Worm (Caenorhabditis elegans): ENCODE results near the gene F59B10.5.
A peak's percentile ranks its signal among the peaks of the same experiment; 100 is the strongest.

The F59B10.5 gene

DNA sequence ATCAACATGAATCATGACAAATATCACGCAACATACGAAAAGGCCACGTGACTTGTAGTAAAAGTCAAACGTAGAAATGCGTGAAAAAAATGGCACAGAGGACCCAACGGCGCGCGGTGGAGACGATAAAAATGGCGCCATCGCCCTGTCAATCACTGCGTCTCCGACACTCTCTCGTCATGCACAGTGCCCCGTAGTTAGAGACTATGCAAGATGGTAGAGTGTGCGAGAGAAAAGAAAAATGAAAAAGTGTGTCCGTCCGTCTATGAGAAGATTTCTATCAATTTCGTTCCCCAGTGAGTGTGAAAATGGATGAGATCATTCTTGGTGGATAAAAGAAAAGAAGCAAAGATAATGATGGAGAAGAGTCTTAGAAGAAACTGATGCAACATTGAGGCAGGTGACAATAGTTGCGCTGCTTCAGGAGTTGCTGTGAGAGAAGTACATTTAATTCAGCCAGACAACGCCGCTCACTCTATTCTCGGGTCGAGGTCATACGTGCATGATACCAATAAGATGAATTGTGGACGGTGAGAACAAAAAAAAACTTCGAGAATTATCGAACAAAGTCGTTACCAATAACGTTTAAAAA lies 32.1 kb upstream of the F59B10.5 start (continued):
- TF ChIP-seq fkh-2 (tag; optimal IDR thresholded peaks at IDR 0.05) (no peak), mdl-1 (tag; optimal IDR thresholded peaks at IDR 0.05) (no peak), ceh-9 (tag; optimal IDR thresholded peaks at IDR 0.05) (no peak), nhr-77 (tag; optimal IDR thresholded peaks at IDR 0.05) (no peak), jun-1 (tag; optimal IDR thresholded peaks at IDR 0.05) (no peak), skn-1 (tag; optimal IDR thresholded peaks at IDR 0.05) (no peak), tbx-2 (tag; optimal IDR thresholded peaks at IDR 0.05) (peak; percentile 19), pqm-1 (tag; optimal IDR thresholded peaks at IDR 0.05) (no peak), pha-4 (tag; optimal IDR thresholded peaks at IDR 0.05) (peak; percentile 55), nhr-237 (tag; optimal IDR thresholded peaks at IDR 0.05) (no peak), ceh-28 (tag; optimal IDR thresholded peaks at IDR 0.05) (no peak), hmg-11 (tag; optimal IDR thresholded peaks at IDR 0.05) (peak; percentile 28), ZK546.5 (tag; optimal IDR thresholded peaks at IDR 0.05) (no peak), nhr-11 (tag; optimal IDR thresholded peaks at IDR 0.05) (peak; percentile 47)

DNA sequence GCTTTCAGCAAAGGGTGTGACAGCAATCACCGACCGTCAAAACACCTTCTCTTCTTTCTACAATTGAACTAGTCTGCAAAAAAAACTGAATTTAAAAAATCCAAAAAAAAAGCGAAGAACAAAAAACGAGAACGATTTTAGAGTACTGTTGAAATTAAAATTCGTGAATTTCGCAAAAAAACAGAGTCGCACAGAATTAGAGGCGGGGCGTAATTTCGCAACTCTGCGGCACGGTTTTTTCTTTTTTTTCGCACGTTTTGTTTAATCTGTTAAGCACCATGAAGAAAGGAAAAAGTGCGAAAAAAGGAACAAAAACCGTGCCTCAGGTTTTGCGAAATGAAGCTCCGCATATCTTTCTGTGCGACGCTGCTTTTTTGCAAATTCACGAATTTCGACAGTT lies 31.5 kb upstream of the F59B10.5 start, which contains the start of gene mnk-1:
mnk-1 (minus strand) TSS at position 73 of the 400 bp plus-strand sequence.
- TF ChIP-seq eor-1 (tag; optimal IDR thresholded peaks at IDR 0.05) = no peak
- peak; percentile 22 for TF ChIP-seq egl-5 (tag; optimal IDR thresholded peaks at IDR 0.05)
- TF ChIP-seq lin-15B (tag; optimal IDR thresholded peaks at IDR 0.05) = no peak
- no peak for TF ChIP-seq elt-1 (tag; optimal IDR thresholded peaks at IDR 0.05)
- TF ChIP-seq fkh-10 (GFP tag; optimal IDR thresholded peaks at IDR 0.05) = no peak
- TF ChIP-seq jun-1 (tag; optimal IDR thresholded peaks at IDR 0.05) = no peak
- TF ChIP-seq nhr-67 (tag; optimal IDR thresholded peaks at IDR 0.05) = no peak
- no peak for TF ChIP-seq nhr-23 (tag; optimal IDR thresholded peaks at IDR 0.05)

DNA sequence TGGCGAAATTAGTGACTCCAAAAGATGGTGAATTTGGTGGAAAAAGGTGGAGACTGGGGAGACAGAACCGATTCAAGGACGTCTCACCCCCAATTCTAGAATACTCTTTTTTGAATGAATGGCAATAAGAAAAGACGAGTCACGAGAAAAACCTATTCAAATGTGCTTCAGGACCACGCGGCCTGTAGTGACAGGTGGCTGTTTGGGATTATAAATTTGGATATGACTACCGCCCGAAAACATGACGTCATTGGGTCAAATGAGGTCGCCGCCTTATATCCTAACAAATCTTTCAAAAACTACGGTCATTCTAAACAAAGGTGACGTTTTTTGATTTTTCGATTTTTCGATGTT lies 30.5 kb upstream of the F59B10.5 start:
- TF ChIP-seq fkh-2 (tag; optimal IDR thresholded peaks at IDR 0.05) = no peak
- TF ChIP-seq ama-1 (optimal IDR thresholded peaks at IDR 0.05) = peak; percentile 73
- TF ChIP-seq egl-27 (tag; optimal IDR thresholded peaks at IDR 0.05) = no peak
- TF ChIP-seq nhr-25 (tag; optimal IDR thresholded peaks at IDR 0.05) = peak; percentile 18

DNA sequence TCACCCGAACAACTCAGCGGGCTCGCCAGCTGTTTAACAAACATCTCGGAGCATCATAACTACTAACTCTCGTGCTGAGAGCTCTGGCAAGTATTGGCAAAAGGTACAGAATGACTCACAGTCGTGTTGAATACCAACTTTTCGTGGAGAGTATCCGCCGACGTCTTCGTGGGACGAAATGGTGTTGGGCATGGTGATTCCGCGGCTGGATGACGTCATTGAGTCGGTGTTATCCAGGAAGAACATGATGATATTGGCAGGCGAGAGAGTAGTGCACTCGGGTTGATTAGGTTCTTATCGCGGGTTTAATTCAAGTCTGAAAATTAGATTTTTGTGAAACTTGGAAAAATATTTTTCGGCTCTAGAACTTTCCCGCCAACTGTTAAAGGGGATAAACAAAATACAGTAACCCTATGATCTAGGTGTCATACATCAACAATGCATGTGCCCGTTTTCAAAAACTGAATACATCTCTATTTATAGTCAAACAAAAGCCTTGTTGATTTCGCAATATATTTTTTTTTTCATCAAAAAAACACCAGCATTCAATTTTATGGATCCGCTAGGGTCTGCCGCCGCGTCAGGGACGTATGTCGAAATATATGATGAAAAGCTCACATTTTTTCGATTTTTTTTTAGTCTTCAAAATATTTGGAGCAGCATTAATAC lies 30.0 kb upstream of the F59B10.5 start:
- TF ChIP-seq ama-1 (optimal IDR thresholded peaks at IDR 0.05) = peak; percentile 90
- TF ChIP-seq nfya-1 (tag; optimal IDR thresholded peaks at IDR 0.05; ENCODE audit: insufficient read depth) = peak; percentile 13
- no peak for TF ChIP-seq aly-2 (tag; optimal IDR thresholded peaks at IDR 0.05)
- no peak for TF ChIP-seq fkh-10 (GFP tag; optimal IDR thresholded peaks at IDR 0.05)
- peak; percentile 54 for TF ChIP-seq lsy-12 (tag; optimal IDR thresholded peaks at IDR 0.05)
- TF ChIP-seq R02D3.7 (tag; optimal IDR thresholded peaks at IDR 0.05) = no peak
- no peak for TF ChIP-seq hmg-11 (tag; optimal IDR thresholded peaks at IDR 0.05)

DNA sequence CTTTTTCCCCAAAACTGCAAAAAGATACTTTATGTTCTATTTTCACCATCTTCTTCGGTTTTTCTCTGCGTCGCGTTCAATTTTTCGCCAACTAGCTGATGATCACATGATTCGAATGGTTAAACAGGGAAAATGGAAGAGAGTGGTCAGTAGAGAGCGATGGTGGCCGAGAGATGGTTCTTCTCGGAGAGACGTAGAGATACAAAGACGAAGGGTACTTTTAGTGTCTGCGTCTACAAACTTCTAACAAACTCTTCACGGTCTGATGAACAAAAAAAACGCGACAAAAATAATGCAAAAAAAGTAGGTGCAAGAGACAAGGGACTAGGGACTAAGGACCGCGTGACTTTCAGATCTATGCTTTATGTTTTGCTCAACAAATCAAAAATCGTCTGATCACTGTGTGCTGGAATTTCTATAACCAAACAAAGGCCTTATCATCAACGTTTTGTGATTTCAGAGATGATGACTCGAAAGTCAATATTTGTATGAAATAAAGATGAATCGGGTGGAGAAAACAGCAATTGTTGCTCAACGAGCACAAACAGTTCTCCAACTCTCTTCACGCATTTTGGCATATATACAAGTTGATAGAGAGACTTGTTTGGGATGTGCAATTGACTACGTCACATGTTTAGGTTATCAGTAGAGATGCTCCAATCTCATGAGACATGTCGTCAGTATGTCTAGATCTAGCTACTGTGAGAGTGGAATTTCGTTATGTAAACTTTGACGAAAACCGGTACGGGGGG lies 28.7 kb upstream of the F59B10.5 start:
- TF ChIP-seq nfya-1 (tag; optimal IDR thresholded peaks at IDR 0.05; ENCODE audit: insufficient read depth) (peak; percentile 95), unc-39 (tag; optimal IDR thresholded peaks at IDR 0.05) (no peak), ZK546.5 (tag; optimal IDR thresholded peaks at IDR 0.05) (no peak), ztf-4 (tag; optimal IDR thresholded peaks at IDR 0.05) (peak; percentile 84), nhr-11 (tag; optimal IDR thresholded peaks at IDR 0.05) (peak; percentile 98), elt-3 (tag; optimal IDR thresholded peaks at IDR 0.05) (peak in 2 of 3 experiments; percentile 19 to 48), mdl-1 (tag; optimal IDR thresholded peaks at IDR 0.05) (peak; percentile 84), jun-1 (tag; optimal IDR thresholded peaks at IDR 0.05) (peak; percentile 98), elt-1 (tag; optimal IDR thresholded peaks at IDR 0.05) (peak; percentile 38), zag-1 (tag; optimal IDR thresholded peaks at IDR 0.05) (peak; percentile 25), nhr-76 (tag; optimal IDR thresholded peaks at IDR 0.05) (peak; percentile 57), ama-1 (optimal IDR thresholded peaks at IDR 0.05) (peak; percentile 95), nhr-23 (tag; optimal IDR thresholded peaks at IDR 0.05) (peak; percentile 99), hmg-11 (tag; optimal IDR thresholded peaks at IDR 0.05) (peak; percentile 87), eor-1 (tag; optimal IDR thresholded peaks at IDR 0.05) (peak; percentile 29 to 80), R02D3.7 (tag; optimal IDR thresholded peaks at IDR 0.05) (peak; percentile 75), mml-1 (tag; optimal IDR thresholded peaks at IDR 0.05) (no peak), nhr-28 (tag; optimal IDR thresholded peaks at IDR 0.05) (peak; percentile 11), egl-27 (tag; optimal IDR thresholded peaks at IDR 0.05) (peak; percentile 72), nhr-43 (tag; optimal IDR thresholded peaks at IDR 0.05; ENCODE audit: poor library complexity, severe bottlenecking) (peak; percentile 90), skn-1 (tag; optimal IDR thresholded peaks at IDR 0.05) (peak; percentile 62), lin-15B (tag; optimal IDR thresholded peaks at IDR 0.05) (peak; percentile 71), nhr-77 (tag; optimal IDR thresholded peaks at IDR 0.05) (peak; percentile 48), daf-12 (tag; optimal IDR thresholded peaks at IDR 0.05) (peak; percentile 13), nhr-12 (tag; optimal IDR thresholded peaks at IDR 0.05) (no peak), ztf-11 (tag; optimal IDR thresholded peaks at IDR 0.05) (no peak), egl-5 (tag; optimal IDR thresholded peaks at IDR 0.05) (peak; percentile 97), fkh-2 (tag; optimal IDR thresholded peaks at IDR 0.05) (no peak), pqm-1 (tag; optimal IDR thresholded peaks at IDR 0.05) (peak; percentile 49), ceh-16 (tag; optimal IDR thresholded peaks at IDR 0.05) (no peak), lsy-12 (tag; optimal IDR thresholded peaks at IDR 0.05) (peak; percentile 78)

All from whole organism, L3 larva.